Fruit fly (Drosophila melanogaster) whole organism, embryonic: ENCODE results near the gene Hr78.

Source experiments
- Bgb ChIP-seq: fragments of 200-800 bp; sonication (Bioruptor generic); IDR thresholded peaks from 2 replicates; pipeline ENCODE4 v1.3.6; 2022; ENCODE audit warnings: missing biosample characterization, missing genetic modification characterization; ENCODE audit not compliant: partially characterized antibody
- CG10209 ChIP-seq: fragments of 200-800 bp; sonication (Bioruptor generic); optimal IDR thresholded peaks from 3 replicates; lab custom pipeline; 2017; ENCODE audit warnings: missing biosample characterization, mild to moderate bottlenecking, missing genetic modification characterization, missing genetic modification reagents
- CG1024 ChIP-seq: fragments of 200-800 bp; sonication (Bioruptor generic); IDR thresholded peaks from 2 replicates; pipeline ENCODE4 v1.3.6; 2022; ENCODE audit warnings: missing biosample characterization, missing genetic modification characterization
- CG10321 ChIP-seq: fragments of 200-800 bp; sonication (Bioruptor generic); IDR thresholded peaks from 2 replicates; pipeline ENCODE4 v1.3.6; 2022; ENCODE audit warnings: missing biosample characterization, missing genetic modification characterization
- CG11504 ChIP-seq: fragments of 200-800 bp; sonication (Bioruptor generic); optimal IDR thresholded peaks from 3 replicates; lab custom pipeline; 2019; ENCODE audit warnings: missing biosample characterization, mild to moderate bottlenecking, missing genetic modification characterization, moderate library complexity
- CG11696 ChIP-seq: fragments of 200-800 bp; sonication (Bioruptor generic); IDR thresholded peaks from 2 replicates; pipeline ENCODE4 v1.3.6; 2022; ENCODE audit warnings: missing biosample characterization, missing genetic modification characterization
- CG12155 ChIP-seq: fragments of 200-800 bp; sonication (Bioruptor generic); optimal IDR thresholded peaks from 3 replicates; lab custom pipeline; 2016; ENCODE audit warnings: missing biosample characterization, missing genetic modification characterization
- CG12219 ChIP-seq: fragments of 200-800 bp; sonication (Bioruptor generic); optimal IDR thresholded peaks from 3 replicates; lab custom pipeline; 2018; ENCODE audit warnings: missing biosample characterization, mild to moderate bottlenecking, missing genetic modification characterization
- CG1233 ChIP-seq: fragments of 200-800 bp; sonication (Bioruptor generic); optimal IDR thresholded peaks from 4 replicates; lab custom pipeline; 2018; ENCODE audit warnings: missing biosample characterization, mild to moderate bottlenecking, missing genetic modification characterization
- CG12391 ChIP-seq: fragments of 200-800 bp; sonication (Bioruptor generic); optimal IDR thresholded peaks from 3 replicates; lab custom pipeline; 2018; ENCODE audit warnings: missing biosample characterization, mild to moderate bottlenecking, missing genetic modification characterization, moderate library complexity
- CG12769 ChIP-seq: fragments of 200-800 bp; sonication (Bioruptor generic); optimal IDR thresholded peaks from 2 replicates; lab custom pipeline; 2019; ENCODE audit warnings: missing biosample characterization, mild to moderate bottlenecking, missing genetic modification characterization, moderate library complexity
- CG14014 ChIP-seq: fragments of 200-800 bp; sonication (Bioruptor generic); IDR thresholded peaks from 2 replicates; pipeline ENCODE4 v1.3.6; 2022; ENCODE audit warnings: missing biosample characterization, missing genetic modification characterization
- CG14050 ChIP-seq: fragments of 200-800 bp; sonication (Bioruptor generic); IDR thresholded peaks from 3 replicates; pipeline ENCODE4 v1.3.6; 2022; ENCODE audit warnings: missing biosample characterization, missing genetic modification characterization
- CG17186 ChIP-seq: fragments of 200-800 bp; sonication (Bioruptor generic); optimal IDR thresholded peaks from 3 replicates; lab custom pipeline; 2017; ENCODE audit warnings: missing biosample characterization, missing genetic modification reagents, missing genetic modification characterization
- CG2116 ChIP-seq: fragments of 200-800 bp; sonication (Bioruptor generic); optimal IDR thresholded peaks from 3 replicates; lab custom pipeline; 2018; ENCODE audit warnings: missing biosample characterization, mild to moderate bottlenecking, missing genetic modification characterization
- CG2129 ChIP-seq: fragments of 200-800 bp; sonication (Bioruptor generic); IDR thresholded peaks from 2 replicates; pipeline ENCODE4 v1.3.6; 2022; ENCODE audit warnings: missing biosample characterization, missing genetic modification characterization; ENCODE audit not compliant: partially characterized antibody
- CG2199 ChIP-seq: fragments of 200-800 bp; sonication (Bioruptor generic); IDR thresholded peaks from 3 replicates; pipeline ENCODE4 v1.3.6; 2022; ENCODE audit warnings: missing biosample characterization, missing genetic modification characterization
- CG32532 ChIP-seq: fragments of 200-800 bp; sonication (Bioruptor generic); IDR thresholded peaks from 2 replicates; pipeline ENCODE4 v1.3.6; 2022; ENCODE audit warnings: missing biosample characterization, missing genetic modification characterization
- CG4282 ChIP-seq: fragments of 200-800 bp; sonication (Bioruptor generic); optimal IDR thresholded peaks from 2 replicates; lab custom pipeline; 2016; ENCODE audit warnings: missing biosample characterization, missing genetic modification characterization
- CG4424 ChIP-seq: fragments of 200-800 bp; sonication (Bioruptor generic); optimal IDR thresholded peaks from 3 replicates; lab custom pipeline; 2016; ENCODE audit warnings: missing biosample characterization, missing genetic modification characterization
- CG7786 ChIP-seq: fragments of 200-800 bp; sonication (Bioruptor generic); optimal IDR thresholded peaks from 2 replicates; lab custom pipeline; 2016; ENCODE audit warnings: missing biosample characterization, missing genetic modification characterization
- CG9797 ChIP-seq: fragments of 200-800 bp; sonication (Bioruptor generic); optimal IDR thresholded peaks from 3 replicates; lab custom pipeline; 2018; ENCODE audit warnings: missing biosample characterization, mild to moderate bottlenecking, missing genetic modification characterization
- CTCF ChIP-seq: fragments of 200-800 bp; sonication (Bioruptor generic); optimal IDR thresholded peaks from 2 replicates; lab custom pipeline; 2017; ENCODE audit warnings: missing biosample characterization, mild to moderate bottlenecking, missing genetic modification characterization, moderate library complexity
- CkIIα-i1 ChIP-seq: fragments of 200-800 bp; sonication (Bioruptor generic); IDR thresholded peaks from 2 replicates; pipeline ENCODE4 v1.3.6; 2022; ENCODE audit warnings: missing biosample characterization, missing genetic modification characterization
- D ChIP-seq, 2 experiments: fragments of 200-800 bp in 1 of 2; fragments of >200 bp in 1 of 2; sonication (Bioruptor generic) in 1 of 2; optimal IDR thresholded peaks; 2 replicates in 1 of 2; 3 replicates in 1 of 2; lab custom pipeline; 2017; ENCODE audit warnings: mild to moderate bottlenecking in 1 of 2, missing biosample characterization in 1 of 2, missing genetic modification characterization in 1 of 2, missing genetic modification reagents in 1 of 2
- Drgx ChIP-seq: fragments of 200-800 bp; sonication (Bioruptor generic); IDR thresholded peaks from 2 replicates; pipeline ENCODE4 v1.3.6; 2022; ENCODE audit warnings: missing biosample characterization, missing genetic modification characterization
- Elba2 ChIP-seq: fragments of 200-800 bp; sonication (Bioruptor generic); optimal IDR thresholded peaks from 3 replicates; lab custom pipeline; 2016; ENCODE audit warnings: missing biosample characterization, missing genetic modification characterization
- HLH4C ChIP-seq: fragments of 200-800 bp; sonication (Bioruptor generic); IDR thresholded peaks from 3 replicates; pipeline ENCODE4 v1.3.6; 2022; ENCODE audit warnings: missing biosample characterization, missing genetic modification characterization; ENCODE audit not compliant: partially characterized antibody
- Max ChIP-seq: fragments of 200-800 bp; sonication (Bioruptor generic); optimal IDR thresholded peaks from 2 replicates; lab custom pipeline; 2016; ENCODE audit warnings: missing biosample characterization, mild to moderate bottlenecking, missing genetic modification characterization
- NfI ChIP-seq: fragments of 200-800 bp; sonication (Bioruptor generic); optimal IDR thresholded peaks from 3 replicates; lab custom pipeline; 2018; ENCODE audit warnings: missing biosample characterization, mild to moderate bottlenecking, missing genetic modification characterization, moderate library complexity
- Sox100B ChIP-seq: fragments of 200-800 bp; sonication (Bioruptor generic); optimal IDR thresholded peaks from 3 replicates; lab custom pipeline; 2018; ENCODE audit warnings: missing biosample characterization, mild to moderate bottlenecking, missing genetic modification characterization
- Usf ChIP-seq: fragments of 200-800 bp; sonication (Bioruptor generic); optimal IDR thresholded peaks from 2 replicates; lab custom pipeline; 2017; ENCODE audit warnings: missing genotype, missing biosample characterization, missing genetic modification characterization
- ab ChIP-seq: fragments of 200-800 bp; sonication (Bioruptor generic); optimal IDR thresholded peaks from 2 replicates; lab custom pipeline; 2016; ENCODE audit warnings: missing biosample characterization, missing genetic modification characterization
- caup ChIP-seq: fragments of 200-800 bp; sonication (Bioruptor generic); optimal IDR thresholded peaks from 3 replicates; lab custom pipeline; 2017; ENCODE audit warnings: missing biosample characterization, mild to moderate bottlenecking, missing genetic modification characterization, moderate library complexity; ENCODE audit not compliant: severe bottlenecking
- ci ChIP-seq: fragments of 200-800 bp; sonication (Bioruptor generic); IDR thresholded peaks from 3 replicates; pipeline ENCODE4 v1.3.6; 2022; ENCODE audit warnings: missing biosample characterization, missing genetic modification characterization
- dati ChIP-seq: fragments of 200-800 bp; sonication (Bioruptor generic); IDR thresholded peaks from 2 replicates; pipeline ENCODE4 v1.3.6; 2022; ENCODE audit warnings: missing biosample characterization, missing genetic modification characterization
- dimm ChIP-seq: fragments of 200-800 bp; sonication (Bioruptor generic); IDR thresholded peaks from 2 replicates; pipeline ENCODE4 v1.3.6; 2022; ENCODE audit warnings: missing biosample characterization, missing genetic modification characterization
- dmrt99B ChIP-seq: fragments of 200-800 bp; sonication (Bioruptor generic); optimal IDR thresholded peaks from 2 replicates; lab custom pipeline; 2018; ENCODE audit warnings: missing biosample characterization, mild to moderate bottlenecking, missing genetic modification characterization, moderate library complexity
- fd96Cb ChIP-seq: fragments of 200-800 bp; sonication (Bioruptor generic); optimal IDR thresholded peaks from 2 replicates; lab custom pipeline; 2018; ENCODE audit warnings: missing biosample characterization, mild to moderate bottlenecking, missing genetic modification characterization, moderate library complexity
- h ChIP-seq: fragments of >200 bp; optimal IDR thresholded peaks from 2 replicates; lab custom pipeline; 2017
- ham ChIP-seq: fragments of 200-800 bp; sonication (Bioruptor generic); IDR thresholded peaks from 2 replicates; pipeline ENCODE4 v1.3.6; 2022; ENCODE audit warnings: missing biosample characterization, missing genetic modification characterization
- her ChIP-seq: fragments of 200-800 bp; sonication (Bioruptor generic); optimal IDR thresholded peaks from 2 replicates; lab custom pipeline; 2016; ENCODE audit warnings: missing biosample characterization, missing genetic modification characterization
- lab ChIP-seq: fragments of 200-800 bp; sonication (Bioruptor generic); optimal IDR thresholded peaks from 3 replicates; lab custom pipeline; 2017; ENCODE audit warnings: missing biosample characterization, missing genetic modification characterization, mild to moderate bottlenecking, moderate library complexity, missing genetic modification reagents
- odd ChIP-seq: fragments of 200-800 bp; sonication (Bioruptor generic); optimal IDR thresholded peaks from 2 replicates; lab custom pipeline; 2017; ENCODE audit warnings: missing biosample characterization, mild to moderate bottlenecking, missing genetic modification characterization
- pho ChIP-seq: fragments of 200-800 bp; sonication (Bioruptor generic); optimal IDR thresholded peaks from 2 replicates; lab custom pipeline; 2016; ENCODE audit warnings: missing biosample characterization, missing genetic modification characterization
- run ChIP-seq: fragments of 200-800 bp; sonication (Bioruptor generic); optimal IDR thresholded peaks from 3 replicates; lab custom pipeline; 2018; ENCODE audit warnings: missing biosample characterization, mild to moderate bottlenecking, missing genetic modification characterization
- sisA ChIP-seq: fragments of 200-800 bp; sonication (Bioruptor generic); IDR thresholded peaks from 2 replicates; pipeline ENCODE4 v1.3.6; 2022; ENCODE audit warnings: missing biosample characterization, missing genetic modification characterization
- sna ChIP-seq: fragments of 200-800 bp; sonication (Bioruptor generic); IDR thresholded peaks from 2 replicates; pipeline ENCODE4 v1.3.6; 2022; ENCODE audit warnings: missing biosample characterization, missing genetic modification characterization; ENCODE audit not compliant: partially characterized antibody
- sqz ChIP-seq: fragments of 200-800 bp; sonication (Bioruptor generic); optimal IDR thresholded peaks from 3 replicates; lab custom pipeline; 2018; ENCODE audit warnings: missing biosample characterization, mild to moderate bottlenecking, missing genetic modification characterization
- tgo ChIP-seq: fragments of 200-800 bp; sonication (Bioruptor generic); IDR thresholded peaks from 3 replicates; pipeline ENCODE4 v1.3.6; 2022; ENCODE audit warnings: missing biosample characterization, missing genetic modification characterization
- twi ChIP-seq: fragments of 200-800 bp; optimal IDR thresholded peaks from 2 replicates; lab custom pipeline; 2019; ENCODE audit warnings: missing biosample characterization, mild to moderate bottlenecking, missing genetic modification characterization, moderate library complexity
- usp ChIP-seq: fragments of >200 bp; optimal IDR thresholded peaks from 2 replicates; lab custom pipeline; 2017; ENCODE audit warnings: missing biosample characterization, missing genetic modification characterization

Gene Hr78

DNA sequence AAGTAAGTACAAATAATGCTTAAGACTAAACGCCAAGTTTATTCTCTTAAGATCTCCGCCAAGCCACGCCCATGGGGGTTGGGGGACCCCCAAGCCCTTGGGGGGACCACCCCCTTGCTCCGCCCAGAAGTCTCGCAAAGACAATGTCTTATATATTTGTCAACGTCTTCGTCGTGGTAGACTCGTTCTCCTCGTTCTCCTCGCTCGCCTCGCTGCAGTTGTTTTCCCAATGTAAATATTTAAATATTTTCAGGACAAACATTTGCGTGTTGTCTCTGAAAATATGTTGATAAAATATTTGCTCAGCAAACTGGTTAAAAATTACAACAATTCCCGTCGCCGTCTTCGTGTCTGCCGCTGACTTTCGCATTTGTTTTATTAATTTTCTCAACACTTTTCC lies 33.1 kb downstream of the Hr78 start (continued):
- TF ChIP-seq CG14014 (GFP tag; lab: Robert Waterston, UW) (no peak), CkIIα-i1 (GFP tag; lab: Robert Waterston, UW) (no peak), CG12219 (GFP tag; lab: Kevin White, UChicago) (peak; percentile 41), CG9797 (GFP tag; lab: Kevin White, UChicago) (peak; percentile 34), sisA (GFP tag; lab: Robert Waterston, UW) (no peak), CG4424 (GFP tag; lab: Kevin White, UChicago) (peak; percentile 57), CG11504 (peak; percentile 68), CG2199 (GFP tag; lab: Robert Waterston, UW) (peak; percentile 43; the same call in 2 of the 3 replicates), Drgx (GFP tag; lab: Robert Waterston, UW) (no peak), ci (GFP tag; lab: Robert Waterston, UW) (peak; percentile 83), CG2129 (GFP tag; lab: Robert Waterston, UW) (no peak), CG10321 (GFP tag; lab: Robert Waterston, UW) (no peak), twi (tag; lab: Kevin White, UChicago) (peak; percentile 78), CG4282 (GFP tag; lab: Kevin White, UChicago) (no peak), CG2116 (peak; percentile 51), ham (GFP tag; lab: Robert Waterston, UW) (no peak), CG12769 (no peak), CTCF (peak; percentile 38), Usf (peak; percentile 52), CG7786 (peak; percentile 5), CG12391 (tag; lab: Kevin White, UChicago) (peak; percentile 71), Elba2 (GFP tag; lab: Kevin White, UChicago) (no peak), odd (GFP tag; lab: Kevin White, UChicago) (peak; percentile 56), her (no peak), CG12155 (GFP tag; lab: Kevin White, UChicago) (no peak), ab (GFP tag; lab: Kevin White, UChicago) (no peak), CG32532 (GFP tag; lab: Robert Waterston, UW) (no peak), CG17186 (GFP tag; lab: Kevin White, UChicago) (peak; percentile 63), CG1233 (peak; percentile 92), NfI (GFP tag; lab: Kevin White, UChicago) (peak; percentile 3), CG11696 (peak; percentile 57), run (tag; lab: Kevin White, UChicago) (no peak), pho (GFP tag; lab: Kevin White, UChicago) (no peak), usp (GFP tag; lab: Kevin White, UChicago) (no peak), Max (GFP tag; lab: Kevin White, UChicago) (peak; percentile 19), D (optimal IDR thresholded peaks at IDR 0.05; lab: Kevin White, UChicago) (no peak), D (GFP tag; optimal IDR thresholded peaks at IDR 0.05; lab: Kevin White, UChicago) (peak; percentile 84), caup (GFP tag; lab: Kevin White, UChicago) (peak; percentile 45), Bgb (no peak), sna (GFP tag; lab: Robert Waterston, UW) (no peak), h (no peak), dati (GFP tag; lab: Robert Waterston, UW) (0 out of 2 replicates have a peak, but pooled peaks have one; percentile 42), CG10209 (GFP tag; lab: Kevin White, UChicago) (peak; percentile 85), HLH4C (no peak), dimm (GFP tag; lab: Robert Waterston, UW) (no peak), CG14050 (GFP tag; lab: Robert Waterston, UW) (no peak), CG1024 (peak; percentile 64; the same call in 1 of the 2 replicates), fd96Cb (peak; percentile 75), sqz (GFP tag; lab: Kevin White, UChicago) (peak; percentile 68), lab (GFP tag; lab: Kevin White, UChicago) (peak; percentile 55), tgo (GFP tag; lab: Robert Waterston, UW) (no peak), Sox100B (GFP tag; lab: Kevin White, UChicago) (peak; percentile 66), dmrt99B (tag; lab: Kevin White, UChicago) (peak; percentile 56)
